Worm (Caenorhabditis elegans): ENCODE results near the gene trpp-6.
A peak's percentile ranks its signal among the peaks of the same experiment; 100 is the strongest.

The trpp-6 gene

DNA sequence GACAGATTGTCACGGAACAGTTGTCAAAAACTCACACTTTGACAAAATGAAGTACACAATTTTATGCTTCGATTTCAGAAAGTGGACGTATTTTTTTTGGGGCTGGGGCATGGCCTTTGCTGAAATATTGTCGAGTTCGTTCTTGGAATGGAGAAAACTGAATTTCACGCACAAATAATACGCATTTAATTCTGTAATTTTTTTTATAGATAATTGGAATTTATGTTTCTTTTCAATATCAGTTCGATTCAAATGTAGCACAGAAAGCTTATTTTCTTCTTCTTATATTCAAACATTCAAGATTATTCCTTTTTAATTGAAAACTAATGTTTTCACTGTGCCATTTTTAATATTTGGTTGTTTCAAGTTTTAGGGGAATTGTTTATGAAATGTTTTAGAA lies 31.3 kb upstream of the trpp-6 start, which contains the start of gene T07C12.10:
T07C12.10 (minus strand) TSS at position 101 of the 400 bp plus-strand sequence.
- TF ChIP-seq mep-1 (tag; optimal IDR thresholded peaks at IDR 0.05) (no peak), lin-15B (tag; optimal IDR thresholded peaks at IDR 0.05) (no peak), elt-2 (tag; optimal IDR thresholded peaks at IDR 0.05) (no peak), efl-3 (GFP tag; optimal IDR thresholded peaks at IDR 0.05) (no peak), egl-27 (tag; optimal IDR thresholded peaks at IDR 0.05) (no peak), egl-13 (tag; optimal IDR thresholded peaks at IDR 0.05) (no peak), ceh-82 (tag; optimal IDR thresholded peaks at IDR 0.05) (no peak), snu-23 (GFP tag; optimal IDR thresholded peaks at IDR 0.05) (no peak), sup-37 (GFP tag; optimal IDR thresholded peaks at IDR 0.05) (no peak), rnt-1 (tag; optimal IDR thresholded peaks at IDR 0.05) (no peak), tlp-1 (tag; optimal IDR thresholded peaks at IDR 0.05) (no peak), sptf-1 (tag; optimal IDR thresholded peaks at IDR 0.05) (no peak), nhr-237 (tag; optimal IDR thresholded peaks at IDR 0.05) (no peak), vab-15 (tag; optimal IDR thresholded peaks at IDR 0.05) (no peak), tbx-2 (tag; optimal IDR thresholded peaks at IDR 0.05) (no peak)

DNA sequence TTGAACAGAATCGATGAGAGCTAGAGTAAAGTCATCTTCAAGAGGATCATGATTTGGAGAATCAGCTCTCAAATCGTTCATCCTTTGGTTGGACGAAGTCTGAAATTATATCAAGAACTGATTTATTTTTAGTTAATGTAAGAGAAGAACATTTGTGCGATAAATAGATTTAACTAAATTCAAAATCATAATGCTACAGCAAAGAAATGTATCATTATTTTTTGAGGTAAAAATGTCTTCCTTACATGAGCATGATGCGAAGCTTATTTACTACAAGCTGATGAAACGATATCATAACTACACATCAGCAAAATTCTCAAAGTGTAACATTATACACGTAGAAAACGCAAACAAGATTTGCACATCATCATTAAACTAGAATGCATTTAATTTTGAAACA lies 29.3 kb upstream of the trpp-6 start, which contains the start of gene madf-4:
madf-4 (minus strand) TSS at position 101 of the 400 bp plus-strand sequence.
- TF ChIP-seq lin-14 (GFP tag; optimal IDR thresholded peaks at IDR 0.05) (no peak), vab-15 (tag; optimal IDR thresholded peaks at IDR 0.05) (no peak), aha-1 (tag; optimal IDR thresholded peaks at IDR 0.05) (no peak), mep-1 (tag; optimal IDR thresholded peaks at IDR 0.05) (no peak), fos-1 (tag; optimal IDR thresholded peaks at IDR 0.05) (no peak), isw-1 (GFP tag; IDR thresholded peaks at IDR 0.05) (no peak), unc-30 (tag; optimal IDR thresholded peaks at IDR 0.05) (no peak), tbx-2 (tag; optimal IDR thresholded peaks at IDR 0.05) (no peak), lin-35 (GFP tag; optimal IDR thresholded peaks at IDR 0.05) (no peak), unc-86 (tag; optimal IDR thresholded peaks at IDR 0.05) (no peak), nhr-237 (tag; optimal IDR thresholded peaks at IDR 0.05) (no peak), skn-1 (tag; optimal IDR thresholded peaks at IDR 0.05) (no peak)

DNA sequence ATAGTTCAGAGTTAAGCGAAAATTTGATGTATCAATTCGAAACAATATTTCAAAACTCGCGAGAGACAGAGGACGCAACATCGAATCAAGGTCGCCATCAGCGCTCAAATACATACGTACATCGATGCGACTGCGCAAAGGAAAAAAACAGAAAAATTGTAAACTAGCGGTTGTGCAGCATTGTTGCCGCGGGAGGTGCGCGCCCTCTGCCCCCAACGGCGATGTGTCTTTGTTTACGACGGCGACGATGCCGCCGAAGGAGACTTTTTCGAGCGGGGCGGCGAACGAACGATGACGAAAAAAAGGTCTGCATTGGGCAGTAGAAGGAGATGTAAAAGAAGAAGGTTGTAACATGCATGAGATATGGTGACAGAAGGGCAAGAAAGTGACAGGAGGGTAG lies 28.8 kb upstream of the trpp-6 start:
- TF ChIP-seq ama-1 (optimal IDR thresholded peaks at IDR 0.05) (no peak), nhr-85 (tag) (peak; percentile 81), efl-1 (optimal IDR thresholded peaks at IDR 0.05) (no peak), efl-1 (GFP tag; optimal IDR thresholded peaks at IDR 0.05 in 1 of 2) (peak in 1 of 2 experiments; percentile 3), nhr-84 (tag; optimal IDR thresholded peaks at IDR 0.05) (no peak), lin-14 (GFP tag; optimal IDR thresholded peaks at IDR 0.05) (peak; percentile 64)

DNA sequence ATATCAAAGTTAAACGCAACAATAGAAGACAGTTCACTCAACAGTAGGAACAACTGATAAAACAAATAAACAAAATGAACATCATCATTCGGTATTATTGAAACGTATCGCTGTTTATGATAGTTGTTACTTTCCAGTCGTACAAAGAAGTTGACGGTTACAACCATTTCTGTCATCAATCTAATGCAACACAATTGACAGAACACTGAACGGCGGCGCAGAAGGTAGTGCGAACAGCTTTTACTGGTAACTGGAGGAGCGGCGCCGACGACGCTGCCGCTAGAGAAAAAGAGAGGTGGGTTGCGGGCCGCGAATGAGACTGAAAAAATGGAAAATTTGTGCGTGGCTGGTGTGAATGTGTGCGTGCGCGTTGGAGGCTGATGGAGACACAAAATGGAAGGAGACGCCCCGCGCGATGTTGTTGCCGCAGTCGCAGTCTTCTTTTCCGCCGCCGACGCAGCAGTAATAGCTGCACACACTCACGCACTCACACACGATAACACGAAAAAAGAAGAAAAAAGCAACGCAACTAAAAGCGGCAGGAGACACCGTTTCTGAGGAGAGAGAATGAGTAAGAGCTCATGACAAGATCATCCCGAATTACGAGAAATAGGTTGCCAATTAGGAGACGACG lies 27.4 kb upstream of the trpp-6 start:
- TF ChIP-seq dsc-1 (tag; optimal IDR thresholded peaks at IDR 0.05) (peak; percentile 32), tlp-1 (tag; optimal IDR thresholded peaks at IDR 0.05) (no peak), nhr-47 (tag; optimal IDR thresholded peaks at IDR 0.05) (peak; percentile 1), pqm-1 (tag; optimal IDR thresholded peaks at IDR 0.05) (no peak), efl-1 (optimal IDR thresholded peaks at IDR 0.05) (no peak), efl-1 (GFP tag; optimal IDR thresholded peaks at IDR 0.05 in 1 of 2) (peak in 1 of 2 experiments; percentile 88), nhr-71 (tag; optimal IDR thresholded peaks at IDR 0.05) (no peak), fkh-10 (GFP tag; optimal IDR thresholded peaks at IDR 0.05) (no peak), lin-14 (GFP tag; optimal IDR thresholded peaks at IDR 0.05) (peak; percentile 54), irx-1 (tag; optimal IDR thresholded peaks at IDR 0.05) (no peak), fkh-8 (tag; optimal IDR thresholded peaks at IDR 0.05) (peak; percentile 50), elt-2 (tag; optimal IDR thresholded peaks at IDR 0.05) (no peak), lsy-2 (tag; optimal IDR thresholded peaks at IDR 0.05) (no peak), elt-3 (tag; optimal IDR thresholded peaks at IDR 0.05) (no peak)
